Worm (Caenorhabditis elegans) whole organism, L2 larva: ENCODE data around the gene nspg-14.

ENCODE experiments used
- ceh-82 ChIP-seq: fragments of 150-350 bp; optimal IDR thresholded peaks from 2 replicates; lab custom pipeline; 2014; ENCODE audit warnings: missing biosample characterization, missing genetic modification characterization
- dmd-4 ChIP-seq: sonication (generic microtip); optimal IDR thresholded peaks from 2 replicates; lab custom pipeline; 2017; ENCODE audit warnings: missing biosample characterization, missing genetic modification characterization
- lin-11 ChIP-seq: fragments of 150-350 bp; sonication (generic microtip); optimal IDR thresholded peaks from 2 replicates; lab custom pipeline; 2014; ENCODE audit warnings: missing biosample characterization, missing genetic modification characterization, inconsistent platforms, mixed read lengths
- nhr-11 ChIP-seq: fragments of 150-350 bp; optimal IDR thresholded peaks from 2 replicates; lab custom pipeline; 2014; ENCODE audit warnings: missing biosample characterization, missing genetic modification characterization
- nhr-12 ChIP-seq: fragments of 150-350 bp; optimal IDR thresholded peaks from 2 replicates; lab custom pipeline; 2014; ENCODE audit warnings: missing biosample characterization, missing genetic modification characterization
- skn-1 ChIP-seq: sonication (generic microtip); optimal IDR thresholded peaks from 2 replicates; lab custom pipeline; 2017; ENCODE audit warnings: missing biosample characterization, missing genetic modification characterization
- unc-62 ChIP-seq: fragments of 150-350 bp; optimal IDR thresholded peaks from 2 replicates; lab custom pipeline; 2014; ENCODE audit warnings: missing biosample characterization, missing genetic modification reagents, missing genetic modification characterization
- ztf-11 ChIP-seq: sonication (generic microtip); optimal IDR thresholded peaks from 2 replicates; lab custom pipeline; 2017; ENCODE audit warnings: missing biosample characterization, missing genetic modification characterization

ce11 chrX:5255320-5255719, 2.5 kb downstream of the nspg-14 start:
- TF ChIP-seq nhr-11 (no peak), ztf-11 (tag; lab: Kevin White, UChicago) (no peak), lin-11 (tag; lab: Kevin White, UChicago) (no peak), dmd-4 (no peak), unc-62 (GFP tag; lab: Kevin White, UChicago) (no peak), nhr-12 (no peak), skn-1 (no peak), ceh-82 (no peak)
